Worm (Caenorhabditis elegans): ENCODE data around the gene fkb-4.

The fkb-4 gene

DNA sequence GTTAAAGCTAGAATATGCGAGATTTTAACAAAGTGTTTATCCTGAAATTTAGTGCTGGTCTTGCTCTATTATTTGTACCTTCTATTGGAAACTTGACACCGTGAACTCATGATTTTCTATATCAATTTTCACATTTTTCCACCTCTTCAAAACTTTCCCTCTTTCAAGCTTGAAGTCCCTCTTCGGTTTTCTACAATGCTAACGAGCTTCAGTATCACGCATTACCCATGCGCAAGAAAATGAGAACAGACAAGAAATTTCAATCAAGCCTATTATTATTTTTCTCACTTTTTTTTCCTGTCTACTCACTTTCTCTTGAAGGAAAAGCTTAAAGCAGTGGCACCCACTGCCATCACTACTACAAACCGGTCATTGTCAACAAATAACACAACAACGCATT, 24.9 kb upstream of the fkb-4 start:
- peak; percentile 44 for TF ChIP-seq pha-4 (tag; optimal IDR thresholded peaks at IDR 0.05)
- peak; percentile 42 for TF ChIP-seq ama-1 (optimal IDR thresholded peaks at IDR 0.05)
- TF ChIP-seq egl-5 (tag; optimal IDR thresholded peaks at IDR 0.05), result peak; percentile 58
- no peak for TF ChIP-seq lin-39 (tag; optimal IDR thresholded peaks at IDR 0.05)
- TF ChIP-seq ceh-82 (tag; optimal IDR thresholded peaks at IDR 0.05), result no peak

DNA sequence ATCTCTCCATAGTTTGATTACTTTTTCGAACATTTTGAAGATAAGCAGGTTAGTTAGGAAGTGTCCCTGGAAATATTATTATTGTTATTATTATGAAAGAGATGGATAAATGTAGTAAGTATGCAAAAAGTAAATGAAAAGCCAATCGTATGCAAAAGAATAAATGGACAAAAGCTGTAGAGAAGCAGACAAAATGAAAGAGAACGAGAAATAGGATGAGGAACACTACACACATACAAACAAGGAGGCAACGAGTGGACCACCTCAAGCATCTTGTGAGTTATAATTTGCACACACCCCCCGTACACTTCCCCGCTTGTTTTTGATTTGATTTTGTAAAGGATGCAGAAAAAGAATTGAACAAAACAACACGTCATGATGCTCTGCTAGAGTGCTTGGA, 24.2 kb upstream of the fkb-4 start, which contains the start of gene ZC443.2:
ZC443.2 (minus strand) TSS at position 67 of the 400 bp plus-strand sequence.
- no peak for TF ChIP-seq nhr-77 (tag; optimal IDR thresholded peaks at IDR 0.05)
- TF ChIP-seq fkh-10 (GFP tag; optimal IDR thresholded peaks at IDR 0.05), result peak; percentile 46

DNA sequence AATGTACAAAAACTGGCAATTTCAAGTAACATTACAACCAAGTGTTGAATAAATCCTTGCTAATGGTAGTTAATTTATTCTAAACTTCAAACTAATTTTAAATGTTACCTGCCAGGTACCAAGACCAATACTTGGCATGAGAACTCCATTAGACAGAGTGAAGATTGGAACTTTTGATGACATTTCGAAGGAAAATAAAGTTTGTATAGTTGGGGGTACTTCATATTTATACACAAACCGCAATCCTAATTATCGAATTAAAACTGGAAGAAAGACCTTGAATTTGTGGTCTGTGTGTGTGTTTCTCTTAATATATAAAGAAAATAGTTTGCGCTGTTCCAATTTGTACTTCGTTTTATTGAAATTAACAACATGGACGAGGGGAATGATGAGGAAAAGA, 22.9 kb upstream of the fkb-4 start, which contains the start of gene ZC443.1:
ZC443.1 (minus strand) TSS at position 205 of the 400 bp plus-strand sequence.
- TF ChIP-seq elt-1 (tag; optimal IDR thresholded peaks at IDR 0.05) (no peak), mml-1 (tag; optimal IDR thresholded peaks at IDR 0.05) (no peak), nhr-11 (tag; optimal IDR thresholded peaks at IDR 0.05) (no peak), ceh-16 (tag; optimal IDR thresholded peaks at IDR 0.05) (no peak), elt-3 (tag; optimal IDR thresholded peaks at IDR 0.05) (no peak), pqm-1 (tag; optimal IDR thresholded peaks at IDR 0.05) (no peak), ztf-11 (tag; optimal IDR thresholded peaks at IDR 0.05) (no peak), daf-12 (tag; optimal IDR thresholded peaks at IDR 0.05) (no peak), elt-2 (tag; optimal IDR thresholded peaks at IDR 0.05) (no peak), unc-39 (tag; optimal IDR thresholded peaks at IDR 0.05) (no peak), tbx-2 (tag; optimal IDR thresholded peaks at IDR 0.05) (no peak), ama-1 (optimal IDR thresholded peaks at IDR 0.05) (no peak), egl-27 (tag; optimal IDR thresholded peaks at IDR 0.05) (no peak), lsy-12 (tag; optimal IDR thresholded peaks at IDR 0.05) (no peak), nhr-237 (tag; optimal IDR thresholded peaks at IDR 0.05) (no peak), nhr-77 (tag; optimal IDR thresholded peaks at IDR 0.05) (no peak), R02D3.7 (tag; optimal IDR thresholded peaks at IDR 0.05) (no peak), eor-1 (tag; optimal IDR thresholded peaks at IDR 0.05) (no peak)

DNA sequence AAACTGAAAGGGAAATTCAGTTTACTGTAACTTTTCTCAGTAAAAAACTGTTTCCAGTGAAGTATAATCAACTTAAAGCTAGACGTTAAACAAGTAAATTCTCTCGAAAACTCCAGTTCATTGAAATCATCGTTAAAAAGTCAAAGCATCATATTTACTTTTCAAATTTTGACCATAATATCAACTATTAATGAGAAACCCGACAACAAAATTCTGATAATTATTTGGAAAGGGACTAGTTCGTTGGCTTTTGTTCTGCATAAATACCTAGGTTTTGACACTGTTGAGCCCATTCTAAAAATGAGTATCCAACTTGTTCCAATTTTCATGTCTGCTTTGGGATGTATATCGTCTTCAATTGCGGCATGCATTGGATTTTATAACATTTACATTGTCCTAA, 19.3 kb upstream of the fkb-4 start, which contains the start of gene ZC443.7:
ZC443.7 (plus strand) TSS at position 301 of the 400 bp plus-strand sequence.
- no peak for TF ChIP-seq pqm-1 (tag; optimal IDR thresholded peaks at IDR 0.05)

DNA sequence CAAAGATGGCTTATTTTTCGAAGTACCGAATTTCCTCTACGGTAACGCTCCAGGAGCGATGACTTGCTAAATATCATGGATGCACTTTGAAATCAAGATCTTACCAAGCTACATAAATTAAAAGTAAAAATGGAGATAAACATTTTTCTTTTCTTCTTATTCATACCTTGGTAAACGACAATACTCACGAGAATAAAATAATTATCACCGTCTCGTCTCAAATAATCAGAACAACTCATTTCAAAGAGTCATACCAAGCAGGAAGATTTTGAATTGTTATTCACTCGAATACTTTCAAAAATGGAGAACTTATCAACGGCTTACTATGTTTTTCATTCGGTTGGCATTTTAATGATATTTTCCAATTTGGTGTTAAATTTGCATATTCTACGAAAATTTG, 16.3 kb upstream of the fkb-4 start, which contains the start of gene srbc-45:
srbc-45 (plus strand) TSS at position 301 of the 400 bp plus-strand sequence.
- no peak for TF ChIP-seq nhr-237 (tag; optimal IDR thresholded peaks at IDR 0.05)
- no peak for TF ChIP-seq ztf-4 (tag; optimal IDR thresholded peaks at IDR 0.05)
- TF ChIP-seq ZK546.5 (tag; optimal IDR thresholded peaks at IDR 0.05), result no peak
- TF ChIP-seq mdl-1 (tag; optimal IDR thresholded peaks at IDR 0.05), result no peak
- TF ChIP-seq nhr-43 (tag; optimal IDR thresholded peaks at IDR 0.05; ENCODE audit: poor library complexity, severe bottlenecking), result no peak
- no peak for TF ChIP-seq egl-27 (tag; optimal IDR thresholded peaks at IDR 0.05)
- no peak for TF ChIP-seq jun-1 (tag; optimal IDR thresholded peaks at IDR 0.05)
- TF ChIP-seq aly-2 (tag; optimal IDR thresholded peaks at IDR 0.05), result no peak
- TF ChIP-seq tbx-2 (tag; optimal IDR thresholded peaks at IDR 0.05), result no peak
- TF ChIP-seq nhr-76 (tag; optimal IDR thresholded peaks at IDR 0.05), result no peak
- no peak for TF ChIP-seq nfya-1 (tag; optimal IDR thresholded peaks at IDR 0.05; ENCODE audit: insufficient read depth)

DNA sequence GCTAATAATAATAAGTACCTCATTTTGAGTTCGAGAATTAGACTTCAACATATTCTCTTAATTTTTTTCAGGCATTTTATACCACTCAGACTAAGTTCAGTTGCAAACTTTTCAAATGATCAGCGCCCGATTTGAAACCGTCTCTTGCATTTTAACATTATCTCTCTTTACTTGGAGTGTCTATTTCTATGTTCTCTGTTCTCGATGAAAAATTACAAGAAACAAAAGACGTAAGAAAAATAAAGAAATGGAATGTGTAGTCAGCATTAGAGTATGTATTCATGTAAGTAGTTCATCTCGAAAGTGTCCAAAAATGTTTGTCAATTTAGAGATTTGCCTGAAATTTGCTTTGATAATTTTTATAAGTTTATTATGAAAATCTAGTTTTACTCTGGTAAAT, 13.2 kb upstream of the fkb-4 start, which contains the start of gene ugt-3:
ugt-3 (minus strand) TSS at position 101 of the 400 bp plus-strand sequence.
- TF ChIP-seq lsy-12 (tag; optimal IDR thresholded peaks at IDR 0.05) (no peak), tbx-2 (tag; optimal IDR thresholded peaks at IDR 0.05) (no peak), egl-5 (tag; optimal IDR thresholded peaks at IDR 0.05) (no peak), nhr-67 (tag; optimal IDR thresholded peaks at IDR 0.05) (no peak)

All from whole organism, L3 larva.